Worm (Caenorhabditis elegans) whole organism, L3 larva: ENCODE measurements around the gene sucl-2.

Experiments
- R02D3.7 ChIP-seq: fragments of 150-350 bp; optimal IDR thresholded peaks from 2 replicates; lab custom pipeline; 2014; ENCODE audit warnings: missing biosample characterization, missing genetic modification characterization
- fos-1 ChIP-seq: fragments of 150-350 bp; optimal IDR thresholded peaks from 2 replicates; lab custom pipeline; 2014; ENCODE audit warnings: missing biosample characterization, missing genetic modification characterization
- hmg-11 ChIP-seq: sonication (generic microtip); optimal IDR thresholded peaks from 2 replicates; lab custom pipeline; 2016; ENCODE audit warnings: missing genetic modification characterization, missing compliant biosample characterization
- ztf-11 ChIP-seq: fragments of 150-350 bp; optimal IDR thresholded peaks from 2 replicates; lab custom pipeline; 2014; ENCODE audit warnings: missing biosample characterization, missing genetic modification characterization

DNA sequence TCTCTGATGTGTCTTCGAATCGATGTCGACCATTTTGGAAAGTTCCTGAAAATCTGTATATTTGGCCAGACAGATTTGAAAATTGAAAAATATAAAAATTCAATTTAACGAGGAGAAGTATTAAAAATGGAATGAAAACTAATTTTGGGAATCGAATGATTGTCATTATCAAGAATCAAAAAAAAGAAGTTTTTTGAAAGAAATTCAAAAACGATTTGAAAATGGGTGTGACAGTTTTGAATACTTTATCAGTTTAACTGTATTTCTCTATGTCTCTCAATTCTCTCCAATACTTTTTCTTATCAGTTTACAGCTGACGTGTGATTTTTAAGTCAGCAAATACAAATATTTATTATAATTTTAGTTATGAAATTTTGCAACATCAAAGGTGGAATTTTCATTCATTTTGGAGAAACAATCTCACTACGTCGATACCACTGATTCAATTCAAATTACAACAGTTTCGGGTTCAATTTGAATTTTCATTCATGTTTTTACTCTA, 42.3 kb upstream of the sucl-2 start, which contains the start of gene fbxa-59:
- TF ChIP-seq R02D3.7 (tag; lab: Kevin White, UChicago) = no peak
- no peak for TF ChIP-seq fos-1 (tag; lab: Kevin White, UChicago)
- TF ChIP-seq hmg-11 = no peak
- TF ChIP-seq ztf-11 (tag; lab: Kevin White, UChicago) = no peak
